Fruit fly (Drosophila melanogaster) whole organism, prepupa: Measurements from ENCODE around the gene ex.

Experiments
- Blimp-1 ChIP-seq: fragments of 200-800 bp; sonication (Bioruptor generic); optimal IDR thresholded peaks from 3 replicates; lab custom pipeline; 2017; ENCODE audit warnings: missing biosample characterization, missing genetic modification characterization, mild to moderate bottlenecking, moderate library complexity, missing genetic modification reagents
- CG10631 ChIP-seq: fragments of 200-800 bp; sonication (Bioruptor generic); optimal IDR thresholded peaks from 2 replicates; lab custom pipeline; 2016; ENCODE audit warnings: missing biosample characterization, missing genetic modification characterization
- CG11902 ChIP-seq: fragments of 200-800 bp; sonication (Bioruptor generic); optimal IDR thresholded peaks from 3 replicates; lab custom pipeline; 2016; ENCODE audit warnings: missing biosample characterization, missing genetic modification characterization
- CG1621 ChIP-seq: fragments of 200-800 bp; sonication (Bioruptor generic); optimal IDR thresholded peaks from 3 replicates; lab custom pipeline; 2018; ENCODE audit warnings: missing biosample characterization, mild to moderate bottlenecking, missing genetic modification characterization
- CG16779 ChIP-seq: fragments of 200-800 bp; sonication (Bioruptor generic); optimal IDR thresholded peaks from 3 replicates; lab custom pipeline; 2017; ENCODE audit warnings: missing biosample characterization, mild to moderate bottlenecking, missing genetic modification characterization
- CG3032 ChIP-seq: fragments of 200-800 bp; optimal IDR thresholded peaks from 2 replicates; lab custom pipeline; 2019; ENCODE audit warnings: missing biosample characterization, mild to moderate bottlenecking, missing genetic modification characterization, moderate library complexity
- CG31627 ChIP-seq: fragments of 200-800 bp; sonication (Bioruptor generic); optimal IDR thresholded peaks from 3 replicates; lab custom pipeline; 2016; ENCODE audit warnings: missing biosample characterization, missing genetic modification characterization
- CG32006 ChIP-seq: fragments of 200-800 bp; sonication (Bioruptor generic); optimal IDR thresholded peaks from 3 replicates; lab custom pipeline; 2017; ENCODE audit warnings: missing biosample characterization, mild to moderate bottlenecking, missing genetic modification characterization
- CG4318 ChIP-seq: fragments of 200-800 bp; sonication (Bioruptor generic); optimal IDR thresholded peaks from 3 replicates; lab custom pipeline; 2017; ENCODE audit warnings: missing biosample characterization, mild to moderate bottlenecking, missing genetic modification characterization
- CG6792 ChIP-seq: fragments of 200-800 bp; sonication (Bioruptor generic); optimal IDR thresholded peaks from 3 replicates; lab custom pipeline; 2016; ENCODE audit warnings: missing biosample characterization, missing genetic modification characterization
- CG6808 ChIP-seq: fragments of 200-800 bp; sonication (Bioruptor generic); optimal IDR thresholded peaks from 3 replicates; lab custom pipeline; 2017; ENCODE audit warnings: missing biosample characterization, missing genetic modification characterization, mild to moderate bottlenecking, moderate library complexity, missing genetic modification reagents
- CG6854 ChIP-seq: fragments of 200-800 bp; sonication (Bioruptor generic); optimal IDR thresholded peaks from 2 replicates; lab custom pipeline; 2017; ENCODE audit warnings: missing biosample characterization, mild to moderate bottlenecking, missing genetic modification characterization
- CG7368 ChIP-seq: fragments of 200-800 bp; sonication (Bioruptor generic); optimal IDR thresholded peaks from 3 replicates; lab custom pipeline; 2016; ENCODE audit warnings: missing biosample characterization, missing genetic modification characterization
- CG8119 ChIP-seq: fragments of 200-800 bp; sonication (Bioruptor generic); IDR thresholded peaks from 3 replicates; pipeline ENCODE4 v1.3.6; 2022; ENCODE audit warnings: missing biosample characterization, missing genetic modification characterization
- CG8319 ChIP-seq: fragments of 200-800 bp; sonication (Bioruptor generic); optimal IDR thresholded peaks from 3 replicates; lab custom pipeline; 2016; ENCODE audit warnings: missing biosample characterization, missing genetic modification characterization
- CG8632 ChIP-seq: fragments of 200-800 bp; sonication (Bioruptor generic); optimal IDR thresholded peaks from 3 replicates; lab custom pipeline; 2016; ENCODE audit warnings: missing biosample characterization, missing genetic modification characterization
- CG9139 ChIP-seq: fragments of 200-800 bp; sonication (Bioruptor generic); optimal IDR thresholded peaks from 3 replicates; lab custom pipeline; 2017; ENCODE audit warnings: missing biosample characterization, mild to moderate bottlenecking, missing genetic modification characterization
- Eip75B ChIP-seq: fragments of 200-800 bp; sonication (Bioruptor generic); optimal IDR thresholded peaks from 3 replicates; lab custom pipeline; 2016; ENCODE audit warnings: missing biosample characterization, missing genetic modification characterization
- Eip78C ChIP-seq: fragments of 200-800 bp; sonication (Bioruptor generic); peaks from one replicate; lab custom pipeline; 2016; ENCODE audit warnings: missing biosample characterization, missing genetic modification characterization
- Eip93F ChIP-seq: fragments of 200-800 bp; sonication (Bioruptor generic); optimal IDR thresholded peaks from 2 replicates; lab custom pipeline; 2016; ENCODE audit warnings: missing biosample characterization, mild to moderate bottlenecking, missing genetic modification characterization
- Ets96B ChIP-seq: fragments of 200-800 bp; optimal IDR thresholded peaks from 2 replicates; lab custom pipeline; 2019; ENCODE audit warnings: missing biosample characterization, mild to moderate bottlenecking, missing genetic modification characterization, moderate library complexity
- Hr38 ChIP-seq: sonication (Bioruptor generic); optimal IDR thresholded peaks from 2 replicates; lab custom pipeline; 2016; ENCODE audit warnings: missing biosample characterization, missing genetic modification characterization
- Hr39 ChIP-seq: fragments of 200-800 bp; sonication (Bioruptor generic); optimal IDR thresholded peaks from 2 replicates; lab custom pipeline; 2016; ENCODE audit warnings: missing biosample characterization, missing genetic modification characterization
- Lpt ChIP-seq: fragments of 200-800 bp; sonication (Bioruptor generic); optimal IDR thresholded peaks from 3 replicates; lab custom pipeline; 2016; ENCODE audit warnings: missing biosample characterization, missing genetic modification characterization
- Met ChIP-seq: fragments of 200-800 bp; sonication (Bioruptor generic); optimal IDR thresholded peaks from 3 replicates; lab custom pipeline; 2016; ENCODE audit warnings: missing biosample characterization, missing genetic modification characterization
- OdsH ChIP-seq: fragments of 200-800 bp; sonication (Bioruptor generic); optimal IDR thresholded peaks from 3 replicates; lab custom pipeline; 2016; ENCODE audit warnings: missing biosample characterization, missing genetic modification characterization
- Smox ChIP-seq: fragments of 200-800 bp; sonication (Bioruptor generic); optimal IDR thresholded peaks from 3 replicates; lab custom pipeline; 2016; ENCODE audit warnings: missing biosample characterization, missing genetic modification characterization
- Sox15 ChIP-seq: fragments of 200-800 bp; sonication (Bioruptor generic); optimal IDR thresholded peaks from 3 replicates; lab custom pipeline; 2016; ENCODE audit warnings: missing biosample characterization, missing genetic modification characterization
- achi ChIP-seq: fragments of 200-800 bp; sonication (Bioruptor generic); optimal IDR thresholded peaks from 3 replicates; lab custom pipeline; 2016; ENCODE audit warnings: missing biosample characterization, missing genetic modification characterization
- acj6 ChIP-seq: fragments of 200-800 bp; sonication (Bioruptor generic); optimal IDR thresholded peaks from 3 replicates; lab custom pipeline; 2016; ENCODE audit warnings: missing biosample characterization, missing genetic modification characterization
- dac ChIP-seq: fragments of 200-800 bp; sonication (Bioruptor generic); optimal IDR thresholded peaks from 2 replicates; lab custom pipeline; 2017; ENCODE audit warnings: missing biosample characterization, mild to moderate bottlenecking, missing genetic modification characterization
- eg ChIP-seq: fragments of 200-800 bp; sonication (Bioruptor generic); IDR thresholded peaks from 3 replicates; pipeline ENCODE4 v1.3.6; 2022; ENCODE audit warnings: missing biosample characterization, missing genetic modification characterization
- esn ChIP-seq: fragments of 200-800 bp; sonication (Bioruptor generic); optimal IDR thresholded peaks from 2 replicates; lab custom pipeline; 2016; ENCODE audit warnings: missing biosample characterization, mild to moderate bottlenecking, missing genetic modification characterization, moderate library complexity
- fd59A ChIP-seq: fragments of 200-800 bp; sonication (Bioruptor generic); optimal IDR thresholded peaks from 2 replicates; lab custom pipeline; 2017; ENCODE audit warnings: missing biosample characterization, mild to moderate bottlenecking, missing genetic modification characterization, missing genetic modification reagents
- fd85E ChIP-seq: fragments of 200-800 bp; sonication (Bioruptor generic); optimal IDR thresholded peaks from 3 replicates; lab custom pipeline; 2016; ENCODE audit warnings: missing biosample characterization, missing genetic modification characterization
- fkh ChIP-seq: fragments of 200-800 bp; sonication (Bioruptor generic); optimal IDR thresholded peaks from 3 replicates; lab custom pipeline; 2017; ENCODE audit warnings: missing biosample characterization, mild to moderate bottlenecking, missing genetic modification characterization, moderate library complexity
- salr ChIP-seq, 2 experiments: fragments of 200-800 bp; sonication (Bioruptor generic); optimal IDR thresholded peaks; 3 replicates each; lab custom pipeline; 2016 to 2018; ENCODE audit warnings: missing biosample characterization in 2 of 2, missing genetic modification characterization in 2 of 2, mild to moderate bottlenecking in 1 of 2
- spab ChIP-seq: fragments of 200-800 bp; sonication (Bioruptor generic); optimal IDR thresholded peaks from 2 replicates; lab custom pipeline; 2017; ENCODE audit warnings: missing biosample characterization, mild to moderate bottlenecking, missing genetic modification characterization, missing genetic modification reagents
- svp ChIP-seq: fragments of 200-800 bp; sonication (Bioruptor generic); peaks from one replicate; lab custom pipeline; 2016; ENCODE audit warnings: missing biosample characterization, missing genetic modification characterization
- vri ChIP-seq: fragments of 200-800 bp; sonication (Bioruptor generic); optimal IDR thresholded peaks from 3 replicates; lab custom pipeline; 2016; ENCODE audit warnings: missing biosample characterization, mild to moderate bottlenecking, missing genetic modification characterization

The ex gene

DNA sequence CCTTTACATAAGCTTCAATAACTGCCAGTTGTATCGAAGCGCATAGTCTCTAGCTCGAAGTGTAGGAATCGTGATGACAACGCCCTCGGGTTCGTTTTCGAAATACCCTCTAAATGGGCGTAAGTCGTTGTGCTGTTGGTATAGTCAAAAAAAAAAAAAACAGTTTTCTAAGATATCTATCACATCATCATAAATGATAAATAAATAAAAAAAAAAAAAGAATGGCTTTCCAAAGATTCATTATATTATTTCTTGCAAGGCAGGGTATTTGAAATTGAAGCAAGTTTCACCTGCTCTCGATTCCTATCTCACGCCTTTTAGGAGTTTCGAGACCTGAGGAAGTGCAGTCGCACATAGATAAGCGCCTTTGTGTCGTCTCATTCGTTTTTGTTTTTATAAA lies 62.2 kb downstream of the ex start (continued):
- TF ChIP-seq CG16779 (tag; lab: Kevin White, UChicago) (no peak), CG11902 (GFP tag; lab: Kevin White, UChicago) (no peak), OdsH (GFP tag; lab: Kevin White, UChicago) (peak; percentile 34), vri (GFP tag; lab: Kevin White, UChicago) (peak; percentile 11), fd85E (GFP tag; lab: Kevin White, UChicago) (no peak), CG8632 (peak; percentile 30), CG8319 (GFP tag; lab: Kevin White, UChicago) (no peak), Hr38 (no peak), Hr39 (GFP tag; lab: Kevin White, UChicago) (peak; percentile 11), CG9139 (no peak), CG4318 (GFP tag; lab: Kevin White, UChicago) (peak; percentile 7), fkh (no peak), CG32006 (peak; percentile 37), CG6808 (no peak), achi (GFP tag; lab: Kevin White, UChicago) (peak; percentile 35), CG6854 (GFP tag; lab: Kevin White, UChicago) (no peak), CG31627 (GFP tag; lab: Kevin White, UChicago) (peak; percentile 41), acj6 (peak; percentile 39), Met (peak; percentile 51), spab (GFP tag; lab: Kevin White, UChicago) (no peak), Lpt (GFP tag; lab: Kevin White, UChicago) (peak; percentile 31), Sox15 (peak; percentile 26), CG8119 (GFP tag; lab: Robert Waterston, UW) (peak; percentile 38; the same call in 2 of the 3 replicates), Blimp-1 (no peak), Eip93F (GFP tag; lab: Kevin White, UChicago) (no peak)

DNA sequence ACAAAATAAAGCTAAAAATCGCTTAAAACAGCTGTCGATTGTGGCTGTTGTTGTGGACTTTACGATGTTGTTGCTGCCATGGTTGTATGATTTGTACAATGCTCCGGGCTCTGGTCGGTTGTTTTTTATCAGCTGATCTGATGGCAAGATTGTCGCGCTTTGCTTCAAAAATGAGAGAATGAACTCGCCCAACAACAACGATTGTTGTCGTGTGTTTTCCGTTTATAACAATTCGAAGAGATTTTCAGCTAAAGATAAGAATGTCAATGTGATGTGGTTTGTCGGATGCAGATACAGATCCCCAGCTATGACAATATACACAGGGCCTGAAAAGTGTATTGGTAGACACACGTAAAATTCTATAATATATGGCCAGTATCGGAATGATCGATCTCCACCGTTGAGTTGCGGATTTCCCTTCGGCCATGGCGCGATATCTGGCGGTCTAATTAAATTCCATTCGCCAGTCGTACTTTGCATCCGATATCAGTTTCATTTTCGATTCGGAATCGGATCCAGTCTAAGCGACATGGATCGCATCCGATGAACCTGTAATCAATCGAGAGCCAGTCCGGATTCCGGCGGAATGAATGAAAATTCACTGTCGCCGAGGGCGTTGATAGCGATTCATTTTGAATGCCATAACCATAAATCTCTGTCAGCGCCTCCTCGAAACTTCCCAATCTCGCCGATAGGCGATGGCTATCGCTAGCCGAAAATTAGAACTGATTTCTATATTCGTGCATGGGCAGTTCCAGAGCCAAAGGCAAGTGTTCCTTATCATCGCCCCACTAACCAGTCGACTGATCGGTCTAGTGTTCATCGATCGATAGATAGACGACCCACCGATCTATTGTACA lies 64.6 kb downstream of the ex start:
- no peak for TF ChIP-seq CG1621 (tag; lab: Kevin White, UChicago)
- peak; percentile 90 for TF ChIP-seq svp (GFP tag; lab: Kevin White, UChicago)

DNA sequence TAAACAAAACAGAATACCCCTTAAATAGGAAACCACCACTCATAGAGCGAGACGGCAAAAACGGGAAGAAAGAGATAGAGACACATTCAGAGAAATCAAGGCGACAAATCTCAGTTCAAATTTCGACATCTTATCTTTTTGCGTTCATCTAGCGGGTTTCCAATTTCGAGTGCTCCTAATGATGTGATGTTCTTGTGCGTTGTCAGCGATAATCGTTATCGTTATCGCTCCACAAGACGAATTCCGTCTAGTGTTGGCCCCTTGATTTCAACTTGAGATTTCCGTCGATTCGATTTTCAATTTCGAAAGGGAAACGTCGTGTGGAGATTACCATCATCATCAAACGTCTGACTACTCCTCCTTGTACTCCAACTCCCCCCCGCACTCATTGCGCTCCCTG lies 65.4 kb downstream of the ex start:
- TF ChIP-seq Ets96B: no peak
- TF ChIP-seq OdsH (GFP tag; lab: Kevin White, UChicago): no peak
- TF ChIP-seq CG6792 (GFP tag; lab: Kevin White, UChicago): no peak
- TF ChIP-seq esn (GFP tag; lab: Kevin White, UChicago): no peak
- no peak for TF ChIP-seq CG10631 (GFP tag; lab: Kevin White, UChicago)
- TF ChIP-seq CG8319 (GFP tag; lab: Kevin White, UChicago): no peak
- no peak for TF ChIP-seq fkh
- TF ChIP-seq CG3032 (tag; lab: Kevin White, UChicago): no peak
- TF ChIP-seq Smox (GFP tag; lab: Kevin White, UChicago): no peak
- no peak for TF ChIP-seq Eip75B (GFP tag; lab: Kevin White, UChicago)
- TF ChIP-seq CG7368 (GFP tag; lab: Kevin White, UChicago): no peak
- TF ChIP-seq salr (GFP tag; optimal IDR thresholded peaks at IDR 0.05; lab: Kevin White, UChicago): no peak
- no peak for TF ChIP-seq Eip78C (GFP tag; lab: Kevin White, UChicago)
- TF ChIP-seq eg (GFP tag; lab: Robert Waterston, UW): no peak
- no peak for TF ChIP-seq fd59A
- TF ChIP-seq fd85E (GFP tag; lab: Kevin White, UChicago): no peak
- no peak for TF ChIP-seq Met
- no peak for TF ChIP-seq achi (GFP tag; lab: Kevin White, UChicago)
- no peak for TF ChIP-seq Hr38
- TF ChIP-seq dac (GFP tag; lab: Kevin White, UChicago): no peak
